Fruit fly (Drosophila melanogaster) whole organism, wandering third instar larva: ENCODE measurements around the gene CG15027.
A peak's percentile ranks its signal among the peaks of the same experiment; 100 is the strongest.

Experiments used
- Abd-B ChIP-seq: fragments of >200 bp; optimal IDR thresholded peaks from 2 replicates; lab custom pipeline; 2017; ENCODE audit warnings: missing biosample characterization, missing genetic modification characterization
- CG9705 ChIP-seq: fragments of 200-800 bp; sonication (Bioruptor generic); optimal IDR thresholded peaks from 2 replicates; lab custom pipeline; 2018; ENCODE audit warnings: missing biosample characterization, mild to moderate bottlenecking, missing genetic modification characterization
- CrebA ChIP-seq: fragments of 200-800 bp; sonication (Bioruptor generic); optimal IDR thresholded peaks from 2 replicates; lab custom pipeline; 2016; ENCODE audit warnings: missing biosample characterization, mild to moderate bottlenecking, missing genetic modification characterization, borderline replicate concordance
- Dfd ChIP-seq: fragments of >200 bp; optimal IDR thresholded peaks from 2 replicates; lab custom pipeline; 2017; ENCODE audit warnings: missing biosample characterization, missing genetic modification characterization
- Dif ChIP-seq: fragments of 200-275, 200-300 bp; sonication (Bioruptor generic); optimal IDR thresholded peaks from 2 replicates; lab custom pipeline; 2018; ENCODE audit warnings: missing biosample characterization, missing genetic modification characterization; ENCODE audit not compliant: partially characterized antibody
- GATAd ChIP-seq: sonication (Bioruptor generic); optimal IDR thresholded peaks from 2 replicates; lab custom pipeline; 2016; ENCODE audit warnings: missing biosample characterization, missing genetic modification characterization
- HLH106 ChIP-seq: fragments of 200-800 bp; optimal IDR thresholded peaks from 3 replicates; lab custom pipeline; 2019; ENCODE audit warnings: missing biosample characterization, mild to moderate bottlenecking, missing genetic modification characterization, moderate library complexity
- Hnf4 ChIP-seq: fragments of 200-800 bp; sonication (Bioruptor generic); optimal IDR thresholded peaks from 2 replicates; lab custom pipeline; 2016; ENCODE audit warnings: missing biosample characterization, mild to moderate bottlenecking, missing genetic modification characterization
- Hr78 ChIP-seq: fragments of >200 bp; optimal IDR thresholded peaks from 2 replicates; lab custom pipeline; 2017; ENCODE audit warnings: missing biosample characterization, missing genetic modification characterization
- Hr83 ChIP-seq: fragments of 200-300 bp; sonication (Bioruptor generic); optimal IDR thresholded peaks from 2 replicates; lab custom pipeline; 2016; ENCODE audit warnings: missing biosample characterization, mild to moderate bottlenecking, missing genetic modification characterization, moderate library complexity; ENCODE audit not compliant: poor library complexity, severe bottlenecking
- Jra ChIP-seq: sonication (Bioruptor generic); optimal IDR thresholded peaks from 2 replicates; lab custom pipeline; 2016; ENCODE audit warnings: missing biosample characterization, missing genetic modification characterization
- Mio ChIP-seq: sonication (Bioruptor generic); optimal IDR thresholded peaks from 2 replicates; lab custom pipeline; 2016; ENCODE audit warnings: missing biosample characterization, missing genetic modification characterization
- Myc ChIP-seq: fragments of >200 bp; optimal IDR thresholded peaks from 2 replicates; lab custom pipeline; 2017
- N ChIP-seq: fragments of >200 bp; optimal IDR thresholded peaks from 2 replicates; lab custom pipeline; 2018; ENCODE audit warnings: missing biosample characterization, missing external identifiers, missing genetic modification characterization
- OdsH ChIP-seq: fragments of 200-800 bp; sonication (Bioruptor generic); optimal IDR thresholded peaks from 2 replicates; lab custom pipeline; 2016; ENCODE audit warnings: missing biosample characterization, mild to moderate bottlenecking, missing genetic modification characterization
- Rel ChIP-seq, 2 experiments: fragments of 200-800 bp; sonication (Bioruptor generic) in 1 of 2; optimal IDR thresholded peaks; 2 replicates in 1 of 2; 3 replicates in 1 of 2; lab custom pipeline; 2016 to 2019; ENCODE audit warnings: mild to moderate bottlenecking in 2 of 2, missing biosample characterization in 2 of 2, missing genetic modification characterization in 2 of 2, moderate library complexity in 1 of 2
- Sp1 ChIP-seq: fragments of 200-800 bp; sonication (Bioruptor generic); optimal IDR thresholded peaks from 3 replicates; lab custom pipeline; 2019; ENCODE audit warnings: missing biosample characterization, mild to moderate bottlenecking, missing genetic modification characterization, moderate library complexity
- Vsx2 ChIP-seq: fragments of 200-300, 225-300 bp; sonication (Bioruptor generic); optimal IDR thresholded peaks from 2 replicates; lab custom pipeline; 2018; ENCODE audit warnings: missing biosample characterization, missing genetic modification characterization; ENCODE audit not compliant: partially characterized antibody
- br ChIP-seq: fragments of 200-800 bp; sonication (Bioruptor generic); optimal IDR thresholded peaks from 2 replicates; lab custom pipeline; 2016; ENCODE audit warnings: missing biosample characterization, missing genetic modification characterization
- brk ChIP-seq: fragments of 200-800 bp; sonication (Bioruptor generic); optimal IDR thresholded peaks from 2 replicates; lab custom pipeline; 2016; ENCODE audit warnings: missing biosample characterization, mild to moderate bottlenecking, missing genetic modification characterization
- dl ChIP-seq, 2 experiments: fragments of 175-275, 200-275 bp in 1 of 2; fragments of 200-275 bp in 1 of 2; sonication (Bioruptor generic); optimal IDR thresholded peaks; lab custom pipeline; 2018; ENCODE audit warnings: mild to moderate bottlenecking in 2 of 2, missing biosample characterization in 2 of 2, missing genetic modification characterization in 2 of 2, moderate library complexity in 2 of 2; ENCODE audit not compliant: partially characterized antibody in 2 of 2, insufficient read depth in 1 of 2
- dmrt93B ChIP-seq: fragments of 200-800 bp; sonication (Bioruptor generic); optimal IDR thresholded peaks from 2 replicates; lab custom pipeline; 2018; ENCODE audit warnings: missing biosample characterization, mild to moderate bottlenecking, missing genetic modification characterization
- dsf ChIP-seq: sonication (Bioruptor generic); optimal IDR thresholded peaks from 2 replicates; lab custom pipeline; 2016; ENCODE audit warnings: missing biosample characterization, missing genetic modification characterization, borderline replicate concordance
- ey ChIP-seq: fragments of 200-800 bp; sonication (Bioruptor generic); optimal IDR thresholded peaks from 2 replicates; lab custom pipeline; 2016; ENCODE audit warnings: missing biosample characterization, missing genetic modification characterization
- foxo ChIP-seq, 2 experiments: fragments of 200-800 bp; sonication (Bioruptor generic); optimal IDR thresholded peaks; 2 replicates in 1 of 2; 3 replicates in 1 of 2; lab custom pipeline; 2016 to 2017; ENCODE audit warnings: missing biosample characterization in 2 of 2, missing genetic modification characterization in 2 of 2
- fru ChIP-seq: fragments of 200-800 bp; sonication (Bioruptor generic); optimal IDR thresholded peaks from 3 replicates; lab custom pipeline; 2016; ENCODE audit warnings: missing biosample characterization, mild to moderate bottlenecking, missing genetic modification characterization
- h ChIP-seq: fragments of 200-800 bp; sonication (Bioruptor generic); optimal IDR thresholded peaks from 3 replicates; lab custom pipeline; 2016; ENCODE audit warnings: missing biosample characterization, mild to moderate bottlenecking, missing genetic modification characterization
- jim ChIP-seq: fragments of 175-275, 200-325 bp; sonication (Bioruptor generic); optimal IDR thresholded peaks from 2 replicates; lab custom pipeline; 2016; ENCODE audit warnings: missing biosample characterization, mild to moderate bottlenecking, missing genetic modification characterization
- lola ChIP-seq: fragments of >200 bp; optimal IDR thresholded peaks from 2 replicates; lab custom pipeline; 2017; ENCODE audit warnings: missing biosample characterization, missing genetic modification characterization
- pan ChIP-seq: fragments of >200 bp; optimal IDR thresholded peaks from 2 replicates; lab custom pipeline; 2017
- psq ChIP-seq: fragments of 200-800 bp; sonication (Bioruptor generic); optimal IDR thresholded peaks from 3 replicates; lab custom pipeline; 2017; ENCODE audit warnings: missing biosample characterization, mild to moderate bottlenecking, missing genetic modification characterization, moderate library complexity
- rgr ChIP-seq: fragments of 200-800 bp; sonication (Bioruptor generic); optimal IDR thresholded peaks from 3 replicates; lab custom pipeline; 2016; ENCODE audit warnings: missing biosample characterization, mild to moderate bottlenecking, missing genetic modification characterization
- sage ChIP-seq: fragments of 200-800 bp; sonication (Bioruptor generic); optimal IDR thresholded peaks from 2 replicates; lab custom pipeline; 2016; ENCODE audit warnings: missing biosample characterization, mild to moderate bottlenecking, missing genetic modification characterization
- sv ChIP-seq: fragments of 200-800 bp; sonication (Bioruptor generic); optimal IDR thresholded peaks from 3 replicates; lab custom pipeline; 2016; ENCODE audit warnings: missing biosample characterization, missing genetic modification characterization
- tai ChIP-seq: sonication (Bioruptor generic); optimal IDR thresholded peaks from 2 replicates; lab custom pipeline; 2016; ENCODE audit warnings: missing biosample characterization, missing genetic modification characterization
- usp ChIP-seq: fragments of >200 bp; optimal IDR thresholded peaks from 2 replicates; lab custom pipeline; 2017; ENCODE audit warnings: missing biosample characterization, missing genetic modification characterization
- woc ChIP-seq: sonication (Bioruptor generic); optimal IDR thresholded peaks from 2 replicates; lab custom pipeline; 2016; ENCODE audit warnings: missing biosample characterization, mild to moderate bottlenecking, missing genetic modification characterization

CG15027 gene

DNA sequence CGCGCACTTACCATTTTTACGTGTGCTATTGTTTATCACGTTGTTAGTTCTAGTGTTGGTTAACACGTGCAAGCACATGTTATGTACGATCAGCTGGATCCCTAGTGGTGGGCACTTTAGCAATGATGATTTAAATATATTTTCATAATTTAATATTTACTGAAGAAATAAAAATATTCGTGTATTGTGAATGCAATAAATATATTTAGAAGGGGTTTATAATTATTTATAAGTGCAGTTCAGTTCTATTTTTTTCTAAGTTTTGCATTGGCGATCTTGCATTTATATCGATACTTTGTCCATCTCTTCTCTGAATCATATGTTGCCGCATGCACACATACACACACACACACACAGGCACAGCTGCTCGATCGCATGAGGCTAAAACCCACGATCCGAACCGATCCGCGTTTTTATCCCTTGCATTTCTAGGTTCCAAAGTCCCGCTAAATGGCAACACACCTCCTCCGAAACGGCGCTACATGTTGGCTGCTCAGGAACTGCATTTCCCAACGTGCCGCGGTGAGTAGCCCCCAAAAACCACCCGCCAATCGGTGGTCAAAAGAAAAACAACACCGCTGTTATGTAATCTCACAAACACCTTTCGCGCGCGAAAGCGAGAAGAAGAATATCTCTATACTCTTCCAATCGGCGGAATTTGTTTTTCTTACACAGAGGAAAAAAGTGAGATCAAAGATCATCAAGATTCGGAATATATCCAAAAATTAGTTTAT, at the start of gene CG15027, which contains the start of gene Dbct:
Gene CG15027 (minus strand): TSS at position 51 of the 734 bp plus-strand sequence.
Gene Dbct (plus strand): TSS at position 349 of the 734 bp plus-strand sequence.
- no peak for TF ChIP-seq Dfd (GFP tag; lab: Kevin White, UChicago)
- peak; percentile 56 for TF ChIP-seq sage (GFP tag; lab: Kevin White, UChicago)
- no peak for TF ChIP-seq dl (GFP tag; optimal IDR thresholded peaks at IDR 0.05; lab: Kevin White, UChicago; ENCODE audit: insufficient read depth in 1 of 2, partially characterized antibody in 2 of 2)
- peak; percentile 42 for TF ChIP-seq br (GFP tag; lab: Kevin White, UChicago)
- TF ChIP-seq GATAd (GFP tag; lab: Kevin White, UChicago) = no peak
- TF ChIP-seq fru (GFP tag; lab: Kevin White, UChicago) = peak; percentile 67
- no peak for TF ChIP-seq Mio (GFP tag; lab: Kevin White, UChicago)
- no peak for TF ChIP-seq pan (lab: Kevin White, UChicago)
- TF ChIP-seq Dif = no peak
- TF ChIP-seq woc (GFP tag; lab: Kevin White, UChicago) = peak; percentile 47
- TF ChIP-seq Rel (GFP tag; optimal IDR thresholded peaks at IDR 0.05; lab: Kevin White, UChicago) = peak; percentile 2
- peak; percentile 52 for TF ChIP-seq Rel (tag; optimal IDR thresholded peaks at IDR 0.05; lab: Kevin White, UChicago)
- TF ChIP-seq lola (GFP tag; lab: Kevin White, UChicago) = no peak
- TF ChIP-seq sv (GFP tag; lab: Kevin White, UChicago) = no peak
- peak; percentile 49 for TF ChIP-seq Myc
- no peak for TF ChIP-seq usp (GFP tag; lab: Kevin White, UChicago)
- TF ChIP-seq Vsx2 (GFP tag; lab: Kevin White, UChicago) = no peak
- peak; percentile 63 for TF ChIP-seq Hnf4 (GFP tag; lab: Kevin White, UChicago)
- peak in 1 of 2 experiments; percentile 83 for TF ChIP-seq foxo (GFP tag; optimal IDR thresholded peaks at IDR 0.05; lab: Kevin White, UChicago)
- peak; percentile 87 for TF ChIP-seq HLH106
- peak; percentile 59 for TF ChIP-seq Jra (GFP tag; lab: Kevin White, UChicago)
- peak; percentile 64 for TF ChIP-seq CG9705 (GFP tag; lab: Kevin White, UChicago)
- TF ChIP-seq OdsH (GFP tag; lab: Kevin White, UChicago) = peak; percentile 78
- TF ChIP-seq brk (GFP tag; lab: Kevin White, UChicago) = peak; percentile 85
- no peak for TF ChIP-seq Hr83
- peak; percentile 58 for TF ChIP-seq ey
- TF ChIP-seq h (GFP tag; lab: Kevin White, UChicago) = peak; percentile 82
- TF ChIP-seq dmrt93B (GFP tag; lab: Kevin White, UChicago) = peak; percentile 60
- no peak for TF ChIP-seq Abd-B (GFP tag; lab: Kevin White, UChicago)
- peak; percentile 81 for TF ChIP-seq rgr (GFP tag; lab: Kevin White, UChicago)
- TF ChIP-seq psq = peak; percentile 69
- TF ChIP-seq jim (GFP tag; lab: Kevin White, UChicago) = no peak
- no peak for TF ChIP-seq CrebA
- TF ChIP-seq dsf (GFP tag; lab: Kevin White, UChicago) = peak; percentile 16
- TF ChIP-seq tai (GFP tag; lab: Kevin White, UChicago) = peak; percentile 70
- TF ChIP-seq Sp1 = peak; percentile 77
- TF ChIP-seq Hr78 (GFP tag; lab: Kevin White, UChicago) = no peak

- TF ChIP-seq usp (GFP tag; lab: Kevin White, UChicago) (no peak), N (GFP tag; lab: Kevin White, UChicago) (no peak), br (GFP tag; lab: Kevin White, UChicago) (no peak), Hr83 (no peak), dl (GFP tag; optimal IDR thresholded peaks at IDR 0.05; lab: Kevin White, UChicago; ENCODE audit: insufficient read depth in 1 of 2, partially characterized antibody in 2 of 2) (no peak), Dif (no peak), Myc (no peak), jim (GFP tag; lab: Kevin White, UChicago) (no peak), GATAd (GFP tag; lab: Kevin White, UChicago) (no peak), fru (GFP tag; lab: Kevin White, UChicago) (no peak), brk (GFP tag; lab: Kevin White, UChicago) (no peak), woc (GFP tag; lab: Kevin White, UChicago) (no peak), Rel (GFP tag; optimal IDR thresholded peaks at IDR 0.05; lab: Kevin White, UChicago) (no peak), Rel (tag; optimal IDR thresholded peaks at IDR 0.05; lab: Kevin White, UChicago) (no peak), ey (no peak), sv (GFP tag; lab: Kevin White, UChicago) (no peak), Abd-B (GFP tag; lab: Kevin White, UChicago) (no peak), Vsx2 (GFP tag; lab: Kevin White, UChicago) (no peak), Hnf4 (GFP tag; lab: Kevin White, UChicago) (no peak), Hr78 (GFP tag; lab: Kevin White, UChicago) (no peak), lola (GFP tag; lab: Kevin White, UChicago) (no peak)
These were observed 46.4 kb upstream of the CG15027 start for dm6 chrX:15132065-15132464.
